Fruit fly (Drosophila melanogaster) whole organism, embryonic: ENCODE data around the gene CG12224.
A peak's percentile ranks its signal among the peaks of the same experiment; 100 is the strongest.

Source experiments
- Bgb ChIP-seq: fragments of 200-800 bp; sonication (Bioruptor generic); IDR thresholded peaks from 2 replicates; pipeline ENCODE4 v1.3.6; 2022; ENCODE audit warnings: missing biosample characterization, missing genetic modification characterization; ENCODE audit not compliant: partially characterized antibody
- CG10431 ChIP-seq: fragments of 200-800 bp; sonication (Bioruptor generic); optimal IDR thresholded peaks from 3 replicates; lab custom pipeline; 2018; ENCODE audit warnings: missing biosample characterization, mild to moderate bottlenecking, missing genetic modification characterization
- CG12155 ChIP-seq: fragments of 200-800 bp; sonication (Bioruptor generic); optimal IDR thresholded peaks from 3 replicates; lab custom pipeline; 2016; ENCODE audit warnings: missing biosample characterization, missing genetic modification characterization
- CG12299 ChIP-seq: fragments of 200-800 bp; sonication (Bioruptor generic); optimal IDR thresholded peaks from 2 replicates; lab custom pipeline; 2018; ENCODE audit warnings: missing biosample characterization, mild to moderate bottlenecking, missing genetic modification characterization
- CG12391 ChIP-seq: fragments of 200-800 bp; sonication (Bioruptor generic); optimal IDR thresholded peaks from 3 replicates; lab custom pipeline; 2018; ENCODE audit warnings: missing biosample characterization, mild to moderate bottlenecking, missing genetic modification characterization, moderate library complexity
- CG14710 ChIP-seq: fragments of 200-800 bp; sonication (Bioruptor generic); optimal IDR thresholded peaks from 3 replicates; lab custom pipeline; 2019; ENCODE audit warnings: missing biosample characterization, mild to moderate bottlenecking, missing genetic modification characterization, moderate library complexity
- CG14860 ChIP-seq: fragments of 200-800 bp; sonication (Bioruptor generic); IDR thresholded peaks from 3 replicates; pipeline ENCODE4 v1.3.6; 2022; ENCODE audit warnings: missing biosample characterization, missing genetic modification characterization; ENCODE audit not compliant: partially characterized antibody
- CG15696 ChIP-seq: fragments of 200-800 bp; sonication (Bioruptor generic); optimal IDR thresholded peaks from 2 replicates; lab custom pipeline; 2019; ENCODE audit warnings: missing biosample characterization, mild to moderate bottlenecking, missing genetic modification characterization, moderate library complexity
- CG17186 ChIP-seq: fragments of 200-800 bp; sonication (Bioruptor generic); optimal IDR thresholded peaks from 3 replicates; lab custom pipeline; 2017; ENCODE audit warnings: missing biosample characterization, missing genetic modification reagents, missing genetic modification characterization
- CG17361 ChIP-seq: fragments of 200-800 bp; sonication (Bioruptor generic); IDR thresholded peaks from 3 replicates; pipeline ENCODE4 v1.3.6; 2022; ENCODE audit warnings: missing biosample characterization, missing genetic modification characterization
- CG17829 ChIP-seq: fragments of 200-800 bp; optimal IDR thresholded peaks from 2 replicates; lab custom pipeline; 2019; ENCODE audit warnings: missing biosample characterization, mild to moderate bottlenecking, missing genetic modification characterization, moderate library complexity
- CG18476 ChIP-seq: fragments of 200-800 bp; sonication (Bioruptor generic); optimal IDR thresholded peaks from 2 replicates; lab custom pipeline; 2016; ENCODE audit warnings: missing biosample characterization, mild to moderate bottlenecking, missing genetic modification characterization
- CG34422 ChIP-seq: fragments of 200-800 bp; sonication (Bioruptor generic); IDR thresholded peaks from 3 replicates; pipeline ENCODE4 v1.3.6; 2022; ENCODE audit warnings: missing biosample characterization, missing genetic modification characterization
- CG42726 ChIP-seq: fragments of 200-800 bp; sonication (Bioruptor generic); IDR thresholded peaks from 2 replicates; pipeline ENCODE4 v1.3.6; 2022; ENCODE audit warnings: missing biosample characterization, missing genetic modification characterization; ENCODE audit not compliant: partially characterized antibody
- CG8359 ChIP-seq: fragments of 200-800 bp; sonication (Bioruptor generic); optimal IDR thresholded peaks from 2 replicates; lab custom pipeline; 2017; ENCODE audit warnings: missing biosample characterization, mild to moderate bottlenecking, missing genetic modification characterization, borderline replicate concordance
- CG9727 ChIP-seq: fragments of 200-800 bp; sonication (Bioruptor generic); optimal IDR thresholded peaks from 3 replicates; lab custom pipeline; 2017; ENCODE audit warnings: missing biosample characterization, mild to moderate bottlenecking, missing genetic modification characterization
- CG9932 ChIP-seq: fragments of 200-800 bp; sonication (Bioruptor generic); IDR thresholded peaks from 2 replicates; pipeline ENCODE4 v1.3.6; 2022; ENCODE audit warnings: missing biosample characterization, missing genetic modification characterization
- CHES-1-like ChIP-seq: fragments of 200-800 bp; sonication (Bioruptor generic); optimal IDR thresholded peaks from 2 replicates; lab custom pipeline; 2016; ENCODE audit warnings: missing biosample characterization, missing genetic modification characterization
- CoRest ChIP-seq: fragments of 200-800 bp; sonication (Bioruptor generic); optimal IDR thresholded peaks from 3 replicates; lab custom pipeline; 2018; ENCODE audit warnings: missing biosample characterization, mild to moderate bottlenecking, missing genetic modification characterization, moderate library complexity
- Dad ChIP-seq: fragments of 200-800 bp; sonication (Bioruptor generic); optimal IDR thresholded peaks from 3 replicates; lab custom pipeline; 2016; ENCODE audit warnings: missing biosample characterization, missing genetic modification characterization
- Dek ChIP-seq: fragments of 200-800 bp; sonication (Bioruptor generic); optimal IDR thresholded peaks from 3 replicates; lab custom pipeline; 2019; ENCODE audit warnings: missing biosample characterization, mild to moderate bottlenecking, missing genetic modification characterization, moderate library complexity
- Elba2 ChIP-seq: fragments of 200-800 bp; sonication (Bioruptor generic); optimal IDR thresholded peaks from 3 replicates; lab custom pipeline; 2016; ENCODE audit warnings: missing biosample characterization, missing genetic modification characterization
- Hsf ChIP-seq: fragments of 200-800 bp; sonication (Bioruptor generic); optimal IDR thresholded peaks from 3 replicates; lab custom pipeline; 2016; ENCODE audit warnings: missing biosample characterization, missing genetic modification characterization
- Jarid2 ChIP-seq: fragments of 200-800 bp; sonication (Bioruptor generic); optimal IDR thresholded peaks from 3 replicates; lab custom pipeline; 2017; ENCODE audit warnings: mild to moderate bottlenecking, missing biosample characterization, missing genetic modification reagents, missing genetic modification characterization
- MBD-R2 ChIP-seq: fragments of 200-800 bp; sonication (Bioruptor generic); IDR thresholded peaks from 2 replicates; pipeline ENCODE4 v1.3.6; 2022; ENCODE audit warnings: missing biosample characterization, missing genetic modification characterization
- MESR4 ChIP-seq: fragments of 200-800 bp; sonication (Bioruptor generic); optimal IDR thresholded peaks from 2 replicates; lab custom pipeline; 2018; ENCODE audit warnings: missing biosample characterization, mild to moderate bottlenecking, missing genetic modification characterization, moderate library complexity
- Med ChIP-seq: fragments of 200-800 bp; sonication (Bioruptor generic); peaks from one replicate; lab custom pipeline; 2016; ENCODE audit warnings: missing biosample characterization, missing genetic modification characterization, mild to moderate bottlenecking, inconsistent platforms, moderate library complexity
- Nf-YC ChIP-seq: fragments of 200-800 bp; optimal IDR thresholded peaks from 3 replicates; lab custom pipeline; 2019; ENCODE audit warnings: missing biosample characterization, mild to moderate bottlenecking, missing genetic modification characterization, moderate library complexity
- Opbp ChIP-seq: fragments of 200-800 bp; sonication (Bioruptor generic); IDR thresholded peaks from 3 replicates; pipeline ENCODE4 v1.3.6; 2022; ENCODE audit warnings: missing biosample characterization, missing genetic modification characterization; ENCODE audit not compliant: partially characterized antibody
- Ravus ChIP-seq: fragments of 200-800 bp; sonication (Bioruptor generic); IDR thresholded peaks from 2 replicates; pipeline ENCODE4 v1.3.6; 2022; ENCODE audit warnings: missing biosample characterization, missing genetic modification characterization
- Spps ChIP-seq: fragments of 200-800 bp; sonication (Bioruptor generic); optimal IDR thresholded peaks from 2 replicates; lab custom pipeline; 2018; ENCODE audit warnings: missing biosample characterization, mild to moderate bottlenecking, missing genetic modification characterization
- al ChIP-seq: fragments of 200-800 bp; sonication (Bioruptor generic); IDR thresholded peaks from 2 replicates; pipeline ENCODE4 v1.3.6; 2022; ENCODE audit warnings: missing biosample characterization, missing genetic modification characterization
- bigmax ChIP-seq: fragments of 200-800 bp; sonication (Bioruptor generic); optimal IDR thresholded peaks from 2 replicates; lab custom pipeline; 2018; ENCODE audit warnings: missing biosample characterization, mild to moderate bottlenecking, missing genetic modification characterization
- ci ChIP-seq: fragments of 200-800 bp; sonication (Bioruptor generic); IDR thresholded peaks from 3 replicates; pipeline ENCODE4 v1.3.6; 2022; ENCODE audit warnings: missing biosample characterization, missing genetic modification characterization
- corto ChIP-seq: fragments of 200-800 bp; sonication (Bioruptor generic); optimal IDR thresholded peaks from 2 replicates; lab custom pipeline; 2016; ENCODE audit warnings: missing biosample characterization, mild to moderate bottlenecking, missing genetic modification characterization, moderate library complexity
- crp ChIP-seq, 2 experiments: fragments of 200-800 bp; sonication (Bioruptor generic); optimal IDR thresholded peaks; 2 replicates in 1 of 2; 3 replicates in 1 of 2; lab custom pipeline; 2017; ENCODE audit warnings: missing biosample characterization in 2 of 2, missing genetic modification characterization in 2 of 2, mild to moderate bottlenecking in 1 of 2, moderate library complexity in 1 of 2
- dpn ChIP-seq, 2 experiments: fragments of 200-800 bp; sonication (Bioruptor generic); optimal IDR thresholded peaks; 3 replicates each; lab custom pipeline; 2016; ENCODE audit warnings: missing biosample characterization in 2 of 2, missing genetic modification characterization in 2 of 2
- hb ChIP-seq: fragments of 200-800 bp; sonication (Bioruptor generic); IDR thresholded peaks from 3 replicates; pipeline ENCODE4 v1.3.6; 2022; ENCODE audit warnings: missing biosample characterization, missing genetic modification characterization; ENCODE audit not compliant: partially characterized antibody
- hbn ChIP-seq: fragments of 200-800 bp; sonication (Bioruptor generic); IDR thresholded peaks from 2 replicates; pipeline ENCODE4 v1.3.6; 2022; ENCODE audit warnings: missing biosample characterization, missing genetic modification characterization; ENCODE audit not compliant: partially characterized antibody
- lbe ChIP-seq: fragments of 200-800 bp; sonication (Bioruptor generic); optimal IDR thresholded peaks from 2 replicates; lab custom pipeline; 2016; ENCODE audit warnings: missing biosample characterization, mild to moderate bottlenecking, missing genetic modification characterization
- mld ChIP-seq: fragments of 200-800 bp; sonication (Bioruptor generic); IDR thresholded peaks from 3 replicates; pipeline ENCODE4 v1.3.6; 2022; ENCODE audit warnings: missing biosample characterization, missing genetic modification characterization; ENCODE audit not compliant: partially characterized antibody
- nom ChIP-seq: fragments of 200-800 bp; sonication (Bioruptor generic); optimal IDR thresholded peaks from 2 replicates; lab custom pipeline; 2017; ENCODE audit warnings: missing biosample characterization, missing genetic modification characterization, mild to moderate bottlenecking, moderate library complexity, missing genetic modification reagents
- row ChIP-seq: fragments of 200-800 bp; sonication (Bioruptor generic); IDR thresholded peaks from 3 replicates; pipeline ENCODE4 v1.3.6; 2022; ENCODE audit warnings: missing biosample characterization, missing genetic modification characterization
- slp2 ChIP-seq: fragments of 200-800 bp; sonication (Bioruptor generic); optimal IDR thresholded peaks from 2 replicates; lab custom pipeline; 2016; ENCODE audit warnings: missing biosample characterization, missing genetic modification characterization
- sqz ChIP-seq: fragments of 200-800 bp; sonication (Bioruptor generic); optimal IDR thresholded peaks from 3 replicates; lab custom pipeline; 2018; ENCODE audit warnings: missing biosample characterization, mild to moderate bottlenecking, missing genetic modification characterization
- ssp ChIP-seq: fragments of 200-800 bp; sonication (Bioruptor generic); IDR thresholded peaks from 2 replicates; pipeline ENCODE4 v1.3.6; 2022; ENCODE audit warnings: missing biosample characterization, missing genetic modification characterization
- tin ChIP-seq: fragments of 200-800 bp; sonication (Bioruptor generic); optimal IDR thresholded peaks from 3 replicates; lab custom pipeline; 2016; ENCODE audit warnings: missing biosample characterization, missing genetic modification characterization

Gene CG12224

dm6 chr3R:11967262-11968029, 14.4 kb downstream of the CG12224 start, which contains the start of the genes CG12213 and GC1 (continued):
- TF ChIP-seq row (GFP tag; lab: Robert Waterston, UW) = peak; percentile 82
- peak; percentile 18 for TF ChIP-seq CG17186 (GFP tag; lab: Kevin White, UChicago)
- TF ChIP-seq Ravus = no peak
- peak; percentile 24 for TF ChIP-seq CG12299 (tag; lab: Kevin White, UChicago)
- peak; percentile 10 for TF ChIP-seq Dad (GFP tag; lab: Kevin White, UChicago)
- peak; percentile 70 for TF ChIP-seq CG12391
- TF ChIP-seq CG17829 (tag; lab: Kevin White, UChicago) = peak; percentile 65
- peak; percentile 94 for TF ChIP-seq mld
- peak; percentile 16 for TF ChIP-seq CG15696
- TF ChIP-seq Med (GFP tag; lab: Kevin White, UChicago) = peak; percentile 85
- TF ChIP-seq tin = peak; percentile 24
- TF ChIP-seq dpn (GFP tag; optimal IDR thresholded peaks at IDR 0.05; lab: Kevin White, UChicago) = peak in 1 of 2 experiments; percentile 37
- TF ChIP-seq crp (GFP tag; optimal IDR thresholded peaks at IDR 0.05; lab: Kevin White, UChicago) = peak in 1 of 2 experiments; percentile 48
- no peak for TF ChIP-seq bigmax
- peak; percentile 97 for TF ChIP-seq Opbp
- peak; percentile 40 for TF ChIP-seq CG12155
- TF ChIP-seq CG17361 = peak; percentile 61; the same call in 2 of the 3 replicates
- no peak for TF ChIP-seq ci (GFP tag; lab: Robert Waterston, UW)
- no peak for TF ChIP-seq Spps (tag; lab: Kevin White, UChicago)
- 0 out of 3 replicates have a peak, but pooled peaks have one; percentile 12 for TF ChIP-seq CG34422 (GFP tag; lab: Robert Waterston, UW)
- TF ChIP-seq CG42726 = peak; percentile 97
- peak; percentile 75 for TF ChIP-seq Nf-YC
- TF ChIP-seq lbe (GFP tag; lab: Kevin White, UChicago) = peak; percentile 32
- 0 out of 2 replicates have a peak, but pooled peaks have one; percentile 17 for TF ChIP-seq al (GFP tag; lab: Robert Waterston, UW)
- TF ChIP-seq Dek (tag; lab: Kevin White, UChicago) = peak; percentile 56
- TF ChIP-seq CG8359 (GFP tag; lab: Kevin White, UChicago) = no peak
- peak; percentile 63 for TF ChIP-seq CoRest (tag; lab: Kevin White, UChicago)
- peak; percentile 57 for TF ChIP-seq corto (GFP tag; lab: Kevin White, UChicago)
- TF ChIP-seq CG18476 = peak; percentile 5
- peak; percentile 53 for TF ChIP-seq CHES-1-like (GFP tag; lab: Kevin White, UChicago)
- peak; percentile 34 for TF ChIP-seq Hsf (GFP tag; lab: Kevin White, UChicago)
- TF ChIP-seq MESR4 (GFP tag; lab: Kevin White, UChicago) = peak; percentile 69
- peak; percentile 55 for TF ChIP-seq CG9727
- TF ChIP-seq ssp = no peak
- TF ChIP-seq MBD-R2 = peak; percentile 62
- no peak for TF ChIP-seq nom (GFP tag; lab: Kevin White, UChicago)
- TF ChIP-seq hbn (GFP tag; lab: Robert Waterston, UW) = peak; percentile 98
- TF ChIP-seq slp2 (GFP tag; lab: Kevin White, UChicago) = no peak
- peak; percentile 98 for TF ChIP-seq Bgb (GFP tag; lab: Robert Waterston, UW)
- peak; percentile 73; the same call in 1 of the 2 replicates for TF ChIP-seq CG9932 (GFP tag; lab: Robert Waterston, UW)
- TF ChIP-seq Jarid2 (GFP tag; lab: Kevin White, UChicago) = peak; percentile 26
- peak; percentile 99 for TF ChIP-seq CG14860 (GFP tag; lab: Robert Waterston, UW)
- TF ChIP-seq hb (GFP tag; lab: Robert Waterston, UW) = peak; percentile 98
- peak; percentile 6 for TF ChIP-seq Elba2
- TF ChIP-seq sqz (GFP tag; lab: Kevin White, UChicago) = peak; percentile 60
- TF ChIP-seq CG14710 = peak; percentile 89
- TF ChIP-seq CG10431 = no peak
